Fruit fly (Drosophila melanogaster) whole organism, prepupa: ENCODE data around the gene Hira.

Experiments used
- CG10631 ChIP-seq: fragments of 200-800 bp; sonication (Bioruptor generic); optimal IDR thresholded peaks from 2 replicates; lab custom pipeline; 2016; ENCODE audit warnings: missing biosample characterization, missing genetic modification characterization
- CG11294 ChIP-seq: fragments of 200-800 bp; sonication (Bioruptor generic); IDR thresholded peaks from 2 replicates; pipeline ENCODE4 v1.3.6; 2022; ENCODE audit warnings: missing biosample characterization, missing genetic modification characterization
- CG11762 ChIP-seq: fragments of 200-800 bp; sonication (Bioruptor generic); optimal IDR thresholded peaks from 3 replicates; lab custom pipeline; 2016; ENCODE audit warnings: missing biosample characterization, missing genetic modification characterization; ENCODE audit not compliant: insufficient read depth
- CG11902 ChIP-seq: fragments of 200-800 bp; sonication (Bioruptor generic); optimal IDR thresholded peaks from 3 replicates; lab custom pipeline; 2016; ENCODE audit warnings: missing biosample characterization, missing genetic modification characterization
- CG15336 ChIP-seq: fragments of 200-800 bp; sonication (Bioruptor generic); IDR thresholded peaks from 2 replicates; pipeline ENCODE4 v1.3.6; 2022; ENCODE audit warnings: missing biosample characterization, missing genetic modification characterization
- CG3032 ChIP-seq: fragments of 200-800 bp; optimal IDR thresholded peaks from 2 replicates; lab custom pipeline; 2019; ENCODE audit warnings: missing biosample characterization, mild to moderate bottlenecking, missing genetic modification characterization, moderate library complexity
- CG31627 ChIP-seq: fragments of 200-800 bp; sonication (Bioruptor generic); optimal IDR thresholded peaks from 3 replicates; lab custom pipeline; 2016; ENCODE audit warnings: missing biosample characterization, missing genetic modification characterization
- CG34406 ChIP-seq: fragments of 200-800 bp; sonication (Bioruptor generic); optimal IDR thresholded peaks from 3 replicates; lab custom pipeline; 2016; ENCODE audit warnings: missing biosample characterization, missing genetic modification characterization
- CG3919 ChIP-seq: fragments of 200-800 bp; sonication (Bioruptor generic); optimal IDR thresholded peaks from 3 replicates; lab custom pipeline; 2016; ENCODE audit warnings: missing biosample characterization, missing genetic modification characterization
- CG6163 ChIP-seq: fragments of 200-800 bp; sonication (Bioruptor generic); IDR thresholded peaks from 3 replicates; pipeline ENCODE4 v1.3.6; 2022; ENCODE audit warnings: missing biosample characterization, missing genetic modification characterization
- CG6276 ChIP-seq: fragments of 200-800 bp; sonication (Bioruptor generic); optimal IDR thresholded peaks from 2 replicates; lab custom pipeline; 2017; ENCODE audit warnings: missing biosample characterization, mild to moderate bottlenecking, missing genetic modification characterization
- CG6792 ChIP-seq: fragments of 200-800 bp; sonication (Bioruptor generic); optimal IDR thresholded peaks from 3 replicates; lab custom pipeline; 2016; ENCODE audit warnings: missing biosample characterization, missing genetic modification characterization
- CG6808 ChIP-seq: fragments of 200-800 bp; sonication (Bioruptor generic); optimal IDR thresholded peaks from 3 replicates; lab custom pipeline; 2017; ENCODE audit warnings: missing biosample characterization, missing genetic modification characterization, mild to moderate bottlenecking, moderate library complexity, missing genetic modification reagents
- CG6854 ChIP-seq: fragments of 200-800 bp; sonication (Bioruptor generic); optimal IDR thresholded peaks from 2 replicates; lab custom pipeline; 2017; ENCODE audit warnings: missing biosample characterization, mild to moderate bottlenecking, missing genetic modification characterization
- CG8119 ChIP-seq: fragments of 200-800 bp; sonication (Bioruptor generic); IDR thresholded peaks from 3 replicates; pipeline ENCODE4 v1.3.6; 2022; ENCODE audit warnings: missing biosample characterization, missing genetic modification characterization
- CG8319 ChIP-seq: fragments of 200-800 bp; sonication (Bioruptor generic); optimal IDR thresholded peaks from 3 replicates; lab custom pipeline; 2016; ENCODE audit warnings: missing biosample characterization, missing genetic modification characterization
- CG9139 ChIP-seq: fragments of 200-800 bp; sonication (Bioruptor generic); optimal IDR thresholded peaks from 3 replicates; lab custom pipeline; 2017; ENCODE audit warnings: missing biosample characterization, mild to moderate bottlenecking, missing genetic modification characterization
- Eip75B ChIP-seq: fragments of 200-800 bp; sonication (Bioruptor generic); optimal IDR thresholded peaks from 3 replicates; lab custom pipeline; 2016; ENCODE audit warnings: missing biosample characterization, missing genetic modification characterization
- Ets21C ChIP-seq: fragments of 200-800 bp; sonication (Bioruptor generic); optimal IDR thresholded peaks from 3 replicates; lab custom pipeline; 2016; ENCODE audit warnings: missing biosample characterization, missing genetic modification characterization
- Hr38 ChIP-seq: sonication (Bioruptor generic); optimal IDR thresholded peaks from 2 replicates; lab custom pipeline; 2016; ENCODE audit warnings: missing biosample characterization, missing genetic modification characterization
- Hr39 ChIP-seq: fragments of 200-800 bp; sonication (Bioruptor generic); optimal IDR thresholded peaks from 2 replicates; lab custom pipeline; 2016; ENCODE audit warnings: missing biosample characterization, missing genetic modification characterization
- Lpt ChIP-seq: fragments of 200-800 bp; sonication (Bioruptor generic); optimal IDR thresholded peaks from 3 replicates; lab custom pipeline; 2016; ENCODE audit warnings: missing biosample characterization, missing genetic modification characterization
- Met ChIP-seq: fragments of 200-800 bp; sonication (Bioruptor generic); optimal IDR thresholded peaks from 3 replicates; lab custom pipeline; 2016; ENCODE audit warnings: missing biosample characterization, missing genetic modification characterization
- Smox ChIP-seq: fragments of 200-800 bp; sonication (Bioruptor generic); optimal IDR thresholded peaks from 3 replicates; lab custom pipeline; 2016; ENCODE audit warnings: missing biosample characterization, missing genetic modification characterization
- Sox102F ChIP-seq: fragments of 200-800 bp; sonication (Bioruptor generic); optimal IDR thresholded peaks from 2 replicates; lab custom pipeline; 2016; ENCODE audit warnings: missing biosample characterization, mild to moderate bottlenecking, missing genetic modification characterization
- Sox14 ChIP-seq: fragments of 200-800 bp; sonication (Bioruptor generic); optimal IDR thresholded peaks from 3 replicates; lab custom pipeline; 2016; ENCODE audit warnings: missing biosample characterization, missing genetic modification characterization
- Sox15 ChIP-seq: fragments of 200-800 bp; sonication (Bioruptor generic); optimal IDR thresholded peaks from 3 replicates; lab custom pipeline; 2016; ENCODE audit warnings: missing biosample characterization, missing genetic modification characterization
- achi ChIP-seq: fragments of 200-800 bp; sonication (Bioruptor generic); optimal IDR thresholded peaks from 3 replicates; lab custom pipeline; 2016; ENCODE audit warnings: missing biosample characterization, missing genetic modification characterization
- acj6 ChIP-seq: fragments of 200-800 bp; sonication (Bioruptor generic); optimal IDR thresholded peaks from 3 replicates; lab custom pipeline; 2016; ENCODE audit warnings: missing biosample characterization, missing genetic modification characterization
- cyc ChIP-seq: fragments of 200-800 bp; sonication (Bioruptor generic); optimal IDR thresholded peaks from 3 replicates; lab custom pipeline; 2016; ENCODE audit warnings: missing biosample characterization, missing genetic modification characterization
- dac ChIP-seq: fragments of 200-800 bp; sonication (Bioruptor generic); optimal IDR thresholded peaks from 2 replicates; lab custom pipeline; 2017; ENCODE audit warnings: missing biosample characterization, mild to moderate bottlenecking, missing genetic modification characterization
- dsx ChIP-seq: fragments of 200-800 bp; optimal IDR thresholded peaks from 3 replicates; lab custom pipeline; 2019; ENCODE audit warnings: missing biosample characterization, mild to moderate bottlenecking, missing genetic modification characterization, moderate library complexity; ENCODE audit not compliant: poor library complexity, severe bottlenecking
- eg ChIP-seq: fragments of 200-800 bp; sonication (Bioruptor generic); IDR thresholded peaks from 3 replicates; pipeline ENCODE4 v1.3.6; 2022; ENCODE audit warnings: missing biosample characterization, missing genetic modification characterization
- esn ChIP-seq: fragments of 200-800 bp; sonication (Bioruptor generic); optimal IDR thresholded peaks from 2 replicates; lab custom pipeline; 2016; ENCODE audit warnings: missing biosample characterization, mild to moderate bottlenecking, missing genetic modification characterization, moderate library complexity
- fd59A ChIP-seq: fragments of 200-800 bp; sonication (Bioruptor generic); optimal IDR thresholded peaks from 2 replicates; lab custom pipeline; 2017; ENCODE audit warnings: missing biosample characterization, mild to moderate bottlenecking, missing genetic modification characterization, missing genetic modification reagents
- fd85E ChIP-seq: fragments of 200-800 bp; sonication (Bioruptor generic); optimal IDR thresholded peaks from 3 replicates; lab custom pipeline; 2016; ENCODE audit warnings: missing biosample characterization, missing genetic modification characterization
- fkh ChIP-seq: fragments of 200-800 bp; sonication (Bioruptor generic); optimal IDR thresholded peaks from 3 replicates; lab custom pipeline; 2017; ENCODE audit warnings: missing biosample characterization, mild to moderate bottlenecking, missing genetic modification characterization, moderate library complexity
- lz ChIP-seq: fragments of 200-800 bp; sonication (Bioruptor generic); optimal IDR thresholded peaks from 3 replicates; lab custom pipeline; 2016; ENCODE audit warnings: missing biosample characterization, missing genetic modification characterization
- salr ChIP-seq, 2 experiments: fragments of 200-800 bp; sonication (Bioruptor generic); optimal IDR thresholded peaks; 3 replicates each; lab custom pipeline; 2016 to 2018; ENCODE audit warnings: missing biosample characterization in 2 of 2, missing genetic modification characterization in 2 of 2, mild to moderate bottlenecking in 1 of 2
- ss ChIP-seq, 2 experiments: fragments of 200-800 bp; sonication (Bioruptor generic); optimal IDR thresholded peaks; 2 replicates in 1 of 2; 3 replicates in 1 of 2; lab custom pipeline; 2017 to 2018; ENCODE audit warnings: mild to moderate bottlenecking in 2 of 2, missing biosample characterization in 2 of 2, missing genetic modification characterization in 2 of 2, moderate library complexity in 1 of 2
- svp ChIP-seq: fragments of 200-800 bp; sonication (Bioruptor generic); peaks from one replicate; lab custom pipeline; 2016; ENCODE audit warnings: missing biosample characterization, missing genetic modification characterization
- topi ChIP-seq: fragments of 200-800 bp; sonication (Bioruptor generic); optimal IDR thresholded peaks from 3 replicates; lab custom pipeline; 2016; ENCODE audit warnings: missing biosample characterization, missing genetic modification characterization
- vri ChIP-seq: fragments of 200-800 bp; sonication (Bioruptor generic); optimal IDR thresholded peaks from 3 replicates; lab custom pipeline; 2016; ENCODE audit warnings: missing biosample characterization, mild to moderate bottlenecking, missing genetic modification characterization

Gene Hira

DNA sequence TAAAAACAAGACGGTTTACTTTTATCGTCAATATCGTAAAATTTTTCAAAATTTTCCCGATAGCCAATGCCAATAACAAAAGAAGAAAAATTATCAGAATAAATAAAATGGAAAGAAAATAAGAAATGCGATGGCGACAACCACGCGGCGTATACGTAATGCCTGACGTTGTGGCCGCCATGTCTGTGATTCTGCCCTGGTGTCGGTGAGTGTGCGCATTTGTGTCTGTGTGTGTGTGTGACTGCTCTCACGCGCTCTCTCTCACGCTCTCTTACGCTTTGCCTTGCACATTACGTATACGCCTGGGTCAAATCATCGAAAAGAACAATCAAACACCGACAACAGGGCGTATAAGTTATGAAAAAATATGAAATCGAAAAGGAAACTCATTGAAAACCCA lies 27.1 kb upstream of the Hira start (continued):
- no peak for TF ChIP-seq CG11902
- TF ChIP-seq CG31627 (GFP tag; lab: Kevin White, UChicago) = no peak
- TF ChIP-seq CG3032 (tag; lab: Kevin White, UChicago) = peak; percentile 35
- peak; percentile 41 for TF ChIP-seq dsx (GFP tag; lab: Kevin White, UChicago)
- peak; percentile 72 for TF ChIP-seq CG6854
- TF ChIP-seq Ets21C = no peak
- no peak for TF ChIP-seq fd85E
- no peak for TF ChIP-seq acj6 (GFP tag; lab: Kevin White, UChicago)
- TF ChIP-seq CG3919 (GFP tag; lab: Kevin White, UChicago) = no peak
- TF ChIP-seq CG9139 = peak; percentile 45
- TF ChIP-seq salr (GFP tag; optimal IDR thresholded peaks at IDR 0.05; lab: Kevin White, UChicago) = peak in 1 of 2 experiments; percentile 40
- TF ChIP-seq CG11294 = no peak
- no peak for TF ChIP-seq dac (GFP tag; lab: Kevin White, UChicago)
- no peak for TF ChIP-seq fkh (GFP tag; lab: Kevin White, UChicago)

DNA sequence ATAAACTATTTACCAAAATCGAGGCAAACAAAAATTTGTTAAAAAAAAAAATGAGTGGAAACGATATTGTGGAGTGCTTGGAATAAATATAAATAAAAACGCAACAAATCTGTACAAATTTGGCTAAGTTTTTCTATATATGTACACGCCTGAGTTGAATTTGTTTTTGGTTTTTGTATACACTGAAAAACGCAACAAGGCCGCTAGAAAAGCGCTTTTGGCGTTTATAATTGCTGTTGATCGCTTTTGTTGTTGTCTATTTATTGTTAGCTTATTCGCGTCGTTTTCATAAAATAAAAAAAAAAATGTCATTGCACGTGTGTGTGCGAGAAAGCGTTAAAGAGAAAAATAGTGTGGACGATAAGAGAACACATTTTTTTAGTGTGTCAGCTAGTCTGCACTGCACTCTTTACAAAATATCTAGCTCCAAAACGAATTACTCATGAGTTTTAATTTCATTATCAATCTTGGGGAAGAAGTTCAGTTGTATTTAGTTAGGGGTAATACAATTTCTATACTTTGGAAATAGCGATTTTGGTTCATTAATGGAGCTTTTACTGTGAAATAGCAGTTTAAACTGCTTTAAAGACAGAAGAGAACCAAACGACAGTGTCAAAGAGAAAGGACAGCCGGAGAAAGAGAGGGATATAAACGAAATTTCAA lies 26.4 kb upstream of the Hira start:
- TF ChIP-seq fkh (GFP tag; lab: Kevin White, UChicago) = peak; percentile 25
- TF ChIP-seq CG6808 = no peak
- TF ChIP-seq CG6276 (GFP tag; lab: Kevin White, UChicago) = peak; percentile 22
- no peak for TF ChIP-seq acj6 (GFP tag; lab: Kevin White, UChicago)
- no peak for TF ChIP-seq cyc (GFP tag; lab: Kevin White, UChicago)
- TF ChIP-seq svp (GFP tag; lab: Kevin White, UChicago) = peak; percentile 38
- no peak for TF ChIP-seq Met (GFP tag; lab: Kevin White, UChicago)
- TF ChIP-seq eg (GFP tag; lab: Robert Waterston, UW) = peak; percentile 62; the same call in 2 of the 3 replicates
- no peak for TF ChIP-seq fd59A
- TF ChIP-seq CG6792 (GFP tag; lab: Kevin White, UChicago) = no peak
- no peak for TF ChIP-seq CG11762 (GFP tag; lab: Kevin White, UChicago)
- no peak for TF ChIP-seq esn (GFP tag; lab: Kevin White, UChicago)
- TF ChIP-seq CG11294 = no peak
- TF ChIP-seq Smox = no peak
- TF ChIP-seq CG6854 = no peak
- TF ChIP-seq CG3032 (tag; lab: Kevin White, UChicago) = no peak
- no peak for TF ChIP-seq vri (GFP tag; lab: Kevin White, UChicago)
- TF ChIP-seq salr (GFP tag; optimal IDR thresholded peaks at IDR 0.05; lab: Kevin White, UChicago) = peak in 1 of 2 experiments; percentile 18
- no peak for TF ChIP-seq Lpt (GFP tag; lab: Kevin White, UChicago)
- no peak for TF ChIP-seq ss (GFP tag; optimal IDR thresholded peaks at IDR 0.05; lab: Kevin White, UChicago)
- no peak for TF ChIP-seq achi (GFP tag; lab: Kevin White, UChicago)
- TF ChIP-seq CG6163 (GFP tag; lab: Robert Waterston, UW) = no peak
- no peak for TF ChIP-seq CG8119 (GFP tag; lab: Robert Waterston, UW)
- no peak for TF ChIP-seq CG11902
- TF ChIP-seq CG34406 (GFP tag; lab: Kevin White, UChicago) = no peak
- no peak for TF ChIP-seq Ets21C
- TF ChIP-seq topi (GFP tag; lab: Kevin White, UChicago) = peak; percentile 19
- no peak for TF ChIP-seq CG8319 (GFP tag; lab: Kevin White, UChicago)
- TF ChIP-seq Sox15 (GFP tag; lab: Kevin White, UChicago) = no peak
- TF ChIP-seq CG10631 (GFP tag; lab: Kevin White, UChicago) = no peak
- no peak for TF ChIP-seq fd85E
- 0 out of 2 replicates have a peak, but pooled peaks have one; percentile 8 for TF ChIP-seq CG15336
- peak; percentile 9 for TF ChIP-seq Hr39
- no peak for TF ChIP-seq Sox14
- TF ChIP-seq Hr38 (GFP tag; lab: Kevin White, UChicago) = no peak
- no peak for TF ChIP-seq Eip75B
- no peak for TF ChIP-seq CG9139
- no peak for TF ChIP-seq Sox102F (GFP tag; lab: Kevin White, UChicago)
- no peak for TF ChIP-seq lz (GFP tag; lab: Kevin White, UChicago)
